Fruit fly (Drosophila melanogaster) whole organism, prepupa: ENCODE results near the gene CG2147.
A peak's percentile ranks its signal among the peaks of the same experiment; 100 is the strongest.

ENCODE experiments used
- Blimp-1 ChIP-seq: fragments of 200-800 bp; sonication (Bioruptor generic); optimal IDR thresholded peaks from 3 replicates; lab custom pipeline; 2017; ENCODE audit warnings: missing biosample characterization, missing genetic modification characterization, mild to moderate bottlenecking, moderate library complexity, missing genetic modification reagents
- CG10631 ChIP-seq: fragments of 200-800 bp; sonication (Bioruptor generic); optimal IDR thresholded peaks from 2 replicates; lab custom pipeline; 2016; ENCODE audit warnings: missing biosample characterization, missing genetic modification characterization
- CG10669 ChIP-seq: fragments of 200-800 bp; sonication (Bioruptor generic); optimal IDR thresholded peaks from 3 replicates; lab custom pipeline; 2018; ENCODE audit warnings: missing biosample characterization, mild to moderate bottlenecking, missing genetic modification characterization, moderate library complexity
- CG11294 ChIP-seq: fragments of 200-800 bp; sonication (Bioruptor generic); IDR thresholded peaks from 2 replicates; pipeline ENCODE4 v1.3.6; 2022; ENCODE audit warnings: missing biosample characterization, missing genetic modification characterization
- CG15336 ChIP-seq: fragments of 200-800 bp; sonication (Bioruptor generic); IDR thresholded peaks from 2 replicates; pipeline ENCODE4 v1.3.6; 2022; ENCODE audit warnings: missing biosample characterization, missing genetic modification characterization
- CG16779 ChIP-seq: fragments of 200-800 bp; sonication (Bioruptor generic); optimal IDR thresholded peaks from 3 replicates; lab custom pipeline; 2017; ENCODE audit warnings: missing biosample characterization, mild to moderate bottlenecking, missing genetic modification characterization
- CG3032 ChIP-seq: fragments of 200-800 bp; optimal IDR thresholded peaks from 2 replicates; lab custom pipeline; 2019; ENCODE audit warnings: missing biosample characterization, mild to moderate bottlenecking, missing genetic modification characterization, moderate library complexity
- CG31627 ChIP-seq: fragments of 200-800 bp; sonication (Bioruptor generic); optimal IDR thresholded peaks from 3 replicates; lab custom pipeline; 2016; ENCODE audit warnings: missing biosample characterization, missing genetic modification characterization
- CG34406 ChIP-seq: fragments of 200-800 bp; sonication (Bioruptor generic); optimal IDR thresholded peaks from 3 replicates; lab custom pipeline; 2016; ENCODE audit warnings: missing biosample characterization, missing genetic modification characterization
- CG3919 ChIP-seq: fragments of 200-800 bp; sonication (Bioruptor generic); optimal IDR thresholded peaks from 3 replicates; lab custom pipeline; 2016; ENCODE audit warnings: missing biosample characterization, missing genetic modification characterization
- CG4318 ChIP-seq: fragments of 200-800 bp; sonication (Bioruptor generic); optimal IDR thresholded peaks from 3 replicates; lab custom pipeline; 2017; ENCODE audit warnings: missing biosample characterization, mild to moderate bottlenecking, missing genetic modification characterization
- CG6163 ChIP-seq: fragments of 200-800 bp; sonication (Bioruptor generic); IDR thresholded peaks from 3 replicates; pipeline ENCODE4 v1.3.6; 2022; ENCODE audit warnings: missing biosample characterization, missing genetic modification characterization
- CG6276 ChIP-seq: fragments of 200-800 bp; sonication (Bioruptor generic); optimal IDR thresholded peaks from 2 replicates; lab custom pipeline; 2017; ENCODE audit warnings: missing biosample characterization, mild to moderate bottlenecking, missing genetic modification characterization
- CG6854 ChIP-seq: fragments of 200-800 bp; sonication (Bioruptor generic); optimal IDR thresholded peaks from 2 replicates; lab custom pipeline; 2017; ENCODE audit warnings: missing biosample characterization, mild to moderate bottlenecking, missing genetic modification characterization
- CG7368 ChIP-seq: fragments of 200-800 bp; sonication (Bioruptor generic); optimal IDR thresholded peaks from 3 replicates; lab custom pipeline; 2016; ENCODE audit warnings: missing biosample characterization, missing genetic modification characterization
- CG8119 ChIP-seq: fragments of 200-800 bp; sonication (Bioruptor generic); IDR thresholded peaks from 3 replicates; pipeline ENCODE4 v1.3.6; 2022; ENCODE audit warnings: missing biosample characterization, missing genetic modification characterization
- CG8319 ChIP-seq: fragments of 200-800 bp; sonication (Bioruptor generic); optimal IDR thresholded peaks from 3 replicates; lab custom pipeline; 2016; ENCODE audit warnings: missing biosample characterization, missing genetic modification characterization
- CG8632 ChIP-seq: fragments of 200-800 bp; sonication (Bioruptor generic); optimal IDR thresholded peaks from 3 replicates; lab custom pipeline; 2016; ENCODE audit warnings: missing biosample characterization, missing genetic modification characterization
- Eip75B ChIP-seq: fragments of 200-800 bp; sonication (Bioruptor generic); optimal IDR thresholded peaks from 3 replicates; lab custom pipeline; 2016; ENCODE audit warnings: missing biosample characterization, missing genetic modification characterization
- Eip78C ChIP-seq: fragments of 200-800 bp; sonication (Bioruptor generic); peaks from one replicate; lab custom pipeline; 2016; ENCODE audit warnings: missing biosample characterization, missing genetic modification characterization
- Eip93F ChIP-seq: fragments of 200-800 bp; sonication (Bioruptor generic); optimal IDR thresholded peaks from 2 replicates; lab custom pipeline; 2016; ENCODE audit warnings: missing biosample characterization, mild to moderate bottlenecking, missing genetic modification characterization
- Ets96B ChIP-seq: fragments of 200-800 bp; optimal IDR thresholded peaks from 2 replicates; lab custom pipeline; 2019; ENCODE audit warnings: missing biosample characterization, mild to moderate bottlenecking, missing genetic modification characterization, moderate library complexity
- Gug ChIP-seq: fragments of 200-800 bp; sonication (Bioruptor generic); IDR thresholded peaks from 2 replicates; pipeline ENCODE4 v1.3.6; 2022; ENCODE audit warnings: missing biosample characterization, missing genetic modification characterization
- Hr39 ChIP-seq: fragments of 200-800 bp; sonication (Bioruptor generic); optimal IDR thresholded peaks from 2 replicates; lab custom pipeline; 2016; ENCODE audit warnings: missing biosample characterization, missing genetic modification characterization
- Hr4 ChIP-seq: fragments of 200-800 bp; sonication (Bioruptor generic); optimal IDR thresholded peaks from 3 replicates; lab custom pipeline; 2016; ENCODE audit warnings: missing biosample characterization, missing genetic modification characterization
- Lpt ChIP-seq: fragments of 200-800 bp; sonication (Bioruptor generic); optimal IDR thresholded peaks from 3 replicates; lab custom pipeline; 2016; ENCODE audit warnings: missing biosample characterization, missing genetic modification characterization
- OdsH ChIP-seq: fragments of 200-800 bp; sonication (Bioruptor generic); optimal IDR thresholded peaks from 3 replicates; lab custom pipeline; 2016; ENCODE audit warnings: missing biosample characterization, missing genetic modification characterization
- Sox102F ChIP-seq: fragments of 200-800 bp; sonication (Bioruptor generic); optimal IDR thresholded peaks from 2 replicates; lab custom pipeline; 2016; ENCODE audit warnings: missing biosample characterization, mild to moderate bottlenecking, missing genetic modification characterization
- Sox15 ChIP-seq: fragments of 200-800 bp; sonication (Bioruptor generic); optimal IDR thresholded peaks from 3 replicates; lab custom pipeline; 2016; ENCODE audit warnings: missing biosample characterization, missing genetic modification characterization
- acj6 ChIP-seq: fragments of 200-800 bp; sonication (Bioruptor generic); optimal IDR thresholded peaks from 3 replicates; lab custom pipeline; 2016; ENCODE audit warnings: missing biosample characterization, missing genetic modification characterization
- cyc ChIP-seq: fragments of 200-800 bp; sonication (Bioruptor generic); optimal IDR thresholded peaks from 3 replicates; lab custom pipeline; 2016; ENCODE audit warnings: missing biosample characterization, missing genetic modification characterization
- dac ChIP-seq: fragments of 200-800 bp; sonication (Bioruptor generic); optimal IDR thresholded peaks from 2 replicates; lab custom pipeline; 2017; ENCODE audit warnings: missing biosample characterization, mild to moderate bottlenecking, missing genetic modification characterization
- dsx ChIP-seq: fragments of 200-800 bp; optimal IDR thresholded peaks from 3 replicates; lab custom pipeline; 2019; ENCODE audit warnings: missing biosample characterization, mild to moderate bottlenecking, missing genetic modification characterization, moderate library complexity; ENCODE audit not compliant: poor library complexity, severe bottlenecking
- eg ChIP-seq: fragments of 200-800 bp; sonication (Bioruptor generic); IDR thresholded peaks from 3 replicates; pipeline ENCODE4 v1.3.6; 2022; ENCODE audit warnings: missing biosample characterization, missing genetic modification characterization
- esn ChIP-seq: fragments of 200-800 bp; sonication (Bioruptor generic); optimal IDR thresholded peaks from 2 replicates; lab custom pipeline; 2016; ENCODE audit warnings: missing biosample characterization, mild to moderate bottlenecking, missing genetic modification characterization, moderate library complexity
- fd59A ChIP-seq: fragments of 200-800 bp; sonication (Bioruptor generic); optimal IDR thresholded peaks from 2 replicates; lab custom pipeline; 2017; ENCODE audit warnings: missing biosample characterization, mild to moderate bottlenecking, missing genetic modification characterization, missing genetic modification reagents
- fd85E ChIP-seq: fragments of 200-800 bp; sonication (Bioruptor generic); optimal IDR thresholded peaks from 3 replicates; lab custom pipeline; 2016; ENCODE audit warnings: missing biosample characterization, missing genetic modification characterization
- fkh ChIP-seq: fragments of 200-800 bp; sonication (Bioruptor generic); optimal IDR thresholded peaks from 3 replicates; lab custom pipeline; 2017; ENCODE audit warnings: missing biosample characterization, mild to moderate bottlenecking, missing genetic modification characterization, moderate library complexity
- lz ChIP-seq: fragments of 200-800 bp; sonication (Bioruptor generic); optimal IDR thresholded peaks from 3 replicates; lab custom pipeline; 2016; ENCODE audit warnings: missing biosample characterization, missing genetic modification characterization
- net ChIP-seq: fragments of 200-800 bp; sonication (Bioruptor generic); optimal IDR thresholded peaks from 3 replicates; lab custom pipeline; 2016; ENCODE audit warnings: missing biosample characterization, missing genetic modification characterization
- pdm3 ChIP-seq: fragments of 200-800 bp; sonication (Bioruptor generic); optimal IDR thresholded peaks from 3 replicates; lab custom pipeline; 2016; ENCODE audit warnings: missing biosample characterization, missing genetic modification characterization
- salr ChIP-seq, 2 experiments: fragments of 200-800 bp; sonication (Bioruptor generic); optimal IDR thresholded peaks; 3 replicates each; lab custom pipeline; 2016 to 2018; ENCODE audit warnings: missing biosample characterization in 2 of 2, missing genetic modification characterization in 2 of 2, mild to moderate bottlenecking in 1 of 2
- spab ChIP-seq: fragments of 200-800 bp; sonication (Bioruptor generic); optimal IDR thresholded peaks from 2 replicates; lab custom pipeline; 2017; ENCODE audit warnings: missing biosample characterization, mild to moderate bottlenecking, missing genetic modification characterization, missing genetic modification reagents
- ss ChIP-seq, 2 experiments: fragments of 200-800 bp; sonication (Bioruptor generic); optimal IDR thresholded peaks; 2 replicates in 1 of 2; 3 replicates in 1 of 2; lab custom pipeline; 2017 to 2018; ENCODE audit warnings: mild to moderate bottlenecking in 2 of 2, missing biosample characterization in 2 of 2, missing genetic modification characterization in 2 of 2, moderate library complexity in 1 of 2

CG2147 gene

DNA sequence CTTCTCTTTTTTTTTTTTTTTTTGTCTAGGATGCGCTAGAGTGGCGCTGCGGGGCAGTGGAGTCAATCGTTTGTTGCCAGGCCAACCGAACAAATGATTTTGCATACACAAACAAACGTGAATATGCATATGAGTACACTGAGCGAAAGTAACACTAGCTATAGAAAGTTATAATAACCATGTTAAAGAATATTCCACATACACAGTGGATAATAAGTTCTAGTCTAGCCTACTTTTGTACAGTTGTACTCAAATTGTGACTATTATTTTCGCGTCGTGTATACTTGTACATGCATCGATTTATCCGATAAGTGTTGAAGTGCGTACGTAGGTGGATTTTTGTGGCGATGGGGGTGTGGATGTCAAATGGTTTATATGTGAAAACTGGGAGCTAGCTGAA lies 33.4 kb upstream of the CG2147 start (continued):
- TF ChIP-seq eg (GFP tag; lab: Robert Waterston, UW) (peak; percentile 57; the same call in 1 of the 3 replicates), CG3919 (peak; percentile 26), salr (GFP tag; optimal IDR thresholded peaks at IDR 0.05; lab: Kevin White, UChicago) (no peak), CG15336 (peak; percentile 56), acj6 (GFP tag; lab: Kevin White, UChicago) (peak; percentile 31), Hr4 (GFP tag; lab: Kevin White, UChicago) (peak; percentile 54), CG10669 (GFP tag; lab: Kevin White, UChicago) (peak; percentile 9), dac (GFP tag; lab: Kevin White, UChicago) (no peak), fd59A (no peak), CG8319 (GFP tag; lab: Kevin White, UChicago) (no peak), lz (GFP tag; lab: Kevin White, UChicago) (no peak), Sox102F (GFP tag; lab: Kevin White, UChicago) (no peak), CG8119 (peak; percentile 46; the same call in 2 of the 3 replicates), CG31627 (no peak), esn (GFP tag; lab: Kevin White, UChicago) (no peak), CG3032 (tag; lab: Kevin White, UChicago) (no peak), Hr39 (GFP tag; lab: Kevin White, UChicago) (peak; percentile 20), CG34406 (GFP tag; lab: Kevin White, UChicago) (no peak), OdsH (GFP tag; lab: Kevin White, UChicago) (peak; percentile 19)

DNA sequence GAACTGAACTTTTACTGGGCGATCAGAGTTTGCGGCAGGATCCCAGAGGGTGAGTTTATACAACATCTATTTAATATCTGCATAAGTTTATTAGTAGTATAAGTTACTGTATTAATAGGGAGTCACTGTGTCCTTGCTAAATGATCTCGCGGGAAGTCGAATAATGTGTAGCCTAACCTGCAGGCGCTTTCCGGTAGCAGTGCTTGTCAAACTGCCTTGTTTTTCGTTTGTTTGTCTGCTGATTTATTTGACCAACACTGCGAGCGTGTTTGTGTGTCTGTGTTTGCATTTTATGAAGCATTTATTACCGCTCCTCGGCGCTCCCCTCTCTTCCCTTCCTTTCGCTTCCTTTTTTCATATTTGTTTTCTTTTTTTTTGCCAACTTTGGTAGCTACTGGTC lies 29.9 kb upstream of the CG2147 start:
- TF ChIP-seq ss (GFP tag; optimal IDR thresholded peaks at IDR 0.05; lab: Kevin White, UChicago) (no peak), CG6163 (peak; percentile 7; the same call in 1 of the 3 replicates), CG4318 (no peak), Eip78C (GFP tag; lab: Kevin White, UChicago) (peak; percentile 9), fkh (GFP tag; lab: Kevin White, UChicago) (peak; percentile 23)

DNA sequence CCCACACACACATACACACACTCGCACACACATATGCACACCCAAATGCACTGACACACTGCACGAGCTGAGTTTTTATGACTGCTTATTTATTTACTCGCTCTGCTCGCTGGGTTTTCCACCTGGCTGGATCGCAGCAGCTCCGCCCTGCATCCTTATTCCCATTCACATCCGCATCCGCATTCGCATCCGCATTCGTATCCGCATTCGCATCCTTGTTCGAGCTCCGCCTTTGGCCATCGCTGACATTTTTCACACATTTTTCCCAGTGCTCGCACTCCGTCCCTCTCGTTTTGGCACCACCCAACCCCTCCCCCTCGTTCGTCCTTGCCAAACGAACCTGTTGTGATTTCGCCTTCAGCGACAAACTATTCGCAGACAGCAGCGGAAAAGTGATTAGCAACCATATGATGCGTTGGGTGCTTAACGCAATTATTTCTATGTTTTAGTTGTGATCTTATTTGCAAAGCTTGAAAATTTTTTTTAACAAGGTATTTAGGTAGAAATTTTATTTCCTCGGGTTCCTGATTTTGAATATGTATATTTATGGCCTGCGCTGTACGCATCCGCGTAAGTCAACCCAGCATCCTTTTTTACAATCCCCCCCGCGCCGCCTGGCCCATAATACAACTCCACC lies 29.3 kb upstream of the CG2147 start:
- peak; percentile 83 for TF ChIP-seq Ets96B
- peak; percentile 72 for TF ChIP-seq spab (GFP tag; lab: Kevin White, UChicago)
- TF ChIP-seq CG15336 = peak; percentile 79
- TF ChIP-seq esn (GFP tag; lab: Kevin White, UChicago) = peak; percentile 57
- TF ChIP-seq lz (GFP tag; lab: Kevin White, UChicago) = peak; percentile 51
- peak; percentile 39 for TF ChIP-seq CG8319 (GFP tag; lab: Kevin White, UChicago)
- peak; percentile 27 for TF ChIP-seq Sox102F (GFP tag; lab: Kevin White, UChicago)
- no peak for TF ChIP-seq Blimp-1 (GFP tag; lab: Kevin White, UChicago)
- TF ChIP-seq Hr39 (GFP tag; lab: Kevin White, UChicago) = peak; percentile 51
- TF ChIP-seq ss (GFP tag; optimal IDR thresholded peaks at IDR 0.05; lab: Kevin White, UChicago) = peak; percentile 80 to 83
- TF ChIP-seq dsx (GFP tag; lab: Kevin White, UChicago) = peak; percentile 81
- TF ChIP-seq CG7368 (GFP tag; lab: Kevin White, UChicago) = peak; percentile 48
- peak; percentile 53 for TF ChIP-seq OdsH (GFP tag; lab: Kevin White, UChicago)
- peak; percentile 74 for TF ChIP-seq CG10631 (GFP tag; lab: Kevin White, UChicago)
- TF ChIP-seq CG10669 (GFP tag; lab: Kevin White, UChicago) = peak; percentile 84
- TF ChIP-seq Lpt (GFP tag; lab: Kevin White, UChicago) = peak; percentile 58
- peak; percentile 17 to 75 for TF ChIP-seq salr (GFP tag; optimal IDR thresholded peaks at IDR 0.05; lab: Kevin White, UChicago)
- no peak for TF ChIP-seq CG6854 (GFP tag; lab: Kevin White, UChicago)
- peak; percentile 43 for TF ChIP-seq Gug (GFP tag; lab: Robert Waterston, UW)
- peak; percentile 42 for TF ChIP-seq CG34406 (GFP tag; lab: Kevin White, UChicago)
- TF ChIP-seq CG16779 (tag; lab: Kevin White, UChicago) = peak; percentile 38
- TF ChIP-seq cyc (GFP tag; lab: Kevin White, UChicago) = peak; percentile 56
- TF ChIP-seq CG6276 (GFP tag; lab: Kevin White, UChicago) = peak; percentile 56
- peak; percentile 51 for TF ChIP-seq CG8632 (GFP tag; lab: Kevin White, UChicago)
- TF ChIP-seq Eip75B (GFP tag; lab: Kevin White, UChicago) = peak; percentile 72
- TF ChIP-seq CG6163 = peak; percentile 87
- TF ChIP-seq Eip93F (GFP tag; lab: Kevin White, UChicago) = no peak
- TF ChIP-seq pdm3 = peak; percentile 74
- TF ChIP-seq Sox15 = peak; percentile 45
- peak; percentile 3 for TF ChIP-seq dac (GFP tag; lab: Kevin White, UChicago)
- TF ChIP-seq CG4318 = peak; percentile 51
- peak; percentile 50 for TF ChIP-seq net (GFP tag; lab: Kevin White, UChicago)
- TF ChIP-seq Eip78C (GFP tag; lab: Kevin White, UChicago) = peak; percentile 90
- TF ChIP-seq CG11294 (GFP tag; lab: Robert Waterston, UW) = peak; percentile 59
- TF ChIP-seq CG3919 = peak; percentile 73
- no peak for TF ChIP-seq fd85E (GFP tag; lab: Kevin White, UChicago)
